Worm (Caenorhabditis elegans) whole organism, L3 larva: Measurements from ENCODE around the gene F41E7.2.

Experiments
- aly-2 ChIP-seq: fragments of 150-350 bp; optimal IDR thresholded peaks from 2 replicates; lab custom pipeline; 2014; ENCODE audit warnings: missing biosample characterization, missing genetic modification characterization
- ama-1 ChIP-seq: fragments of 150-350 bp; optimal IDR thresholded peaks from 2 replicates; lab custom pipeline; 2018
- ceh-16 ChIP-seq: sonication (generic microtip); optimal IDR thresholded peaks from 2 replicates; lab custom pipeline; 2017; ENCODE audit warnings: missing biosample characterization, missing genetic modification characterization
- ceh-9 ChIP-seq: sonication (generic microtip); optimal IDR thresholded peaks from 2 replicates; lab custom pipeline; 2018; ENCODE audit warnings: missing biosample characterization, missing genetic modification characterization
- egl-5 ChIP-seq: fragments of 150-350 bp; optimal IDR thresholded peaks from 2 replicates; lab custom pipeline; 2017; ENCODE audit warnings: missing biosample characterization, missing genetic modification reagents, missing genetic modification characterization, inconsistent platforms
- elt-2 ChIP-seq: sonication (generic microtip); optimal IDR thresholded peaks from 2 replicates; lab custom pipeline; 2016; ENCODE audit warnings: missing genetic modification reagents, mild to moderate bottlenecking, missing genetic modification characterization, missing compliant biosample characterization
- elt-3 ChIP-seq, 3 experiments: fragments of 150-350 bp in 1 of 3; sonication (generic microtip) in 2 of 3; optimal IDR thresholded peaks; 2 replicates in 2 of 3; 4 replicates in 1 of 3; lab custom pipeline; 2014 to 2017; ENCODE audit warnings: missing biosample characterization in 3 of 3, missing genetic modification characterization in 3 of 3
- fkh-2 ChIP-seq: fragments of 150-350 bp; optimal IDR thresholded peaks from 2 replicates; lab custom pipeline; 2014; ENCODE audit warnings: missing biosample characterization, missing genetic modification reagents, missing genetic modification characterization
- fos-1 ChIP-seq: fragments of 150-350 bp; optimal IDR thresholded peaks from 2 replicates; lab custom pipeline; 2014; ENCODE audit warnings: missing biosample characterization, missing genetic modification characterization
- jun-1 ChIP-seq: fragments of 150-350 bp; optimal IDR thresholded peaks from 2 replicates; lab custom pipeline; 2014; ENCODE audit warnings: missing biosample characterization, missing genetic modification reagents, missing genetic modification characterization
- lin-15B ChIP-seq: fragments of 150-350 bp; optimal IDR thresholded peaks from 2 replicates; lab custom pipeline; 2014; ENCODE audit warnings: missing biosample characterization, missing genetic modification characterization
- lin-39 ChIP-seq: fragments of 150-350 bp; optimal IDR thresholded peaks from 2 replicates; lab custom pipeline; 2018; ENCODE audit warnings: missing biosample characterization, missing genetic modification reagents, missing genetic modification characterization
- lsy-12 ChIP-seq: sonication (generic microtip); optimal IDR thresholded peaks from 2 replicates; lab custom pipeline; 2016; ENCODE audit warnings: mild to moderate bottlenecking, missing genetic modification characterization, missing compliant biosample characterization
- mml-1 ChIP-seq: fragments of 150-350 bp; sonication (generic microtip); optimal IDR thresholded peaks from 3 replicates; lab custom pipeline; 2014; ENCODE audit warnings: missing biosample characterization, missing genetic modification characterization
- nhr-11 ChIP-seq: fragments of 150-350 bp; optimal IDR thresholded peaks from 2 replicates; lab custom pipeline; 2014; ENCODE audit warnings: missing biosample characterization, missing genetic modification characterization
- nhr-23 ChIP-seq: fragments of 150-350 bp; optimal IDR thresholded peaks from 2 replicates; lab custom pipeline; 2014; ENCODE audit warnings: missing biosample characterization, missing genetic modification reagents, missing genetic modification characterization
- nhr-237 ChIP-seq: fragments of 150-350 bp; optimal IDR thresholded peaks from 2 replicates; lab custom pipeline; 2014; ENCODE audit warnings: missing biosample characterization, missing genetic modification characterization
- nhr-25 ChIP-seq: sonication (generic microtip); optimal IDR thresholded peaks from 2 replicates; lab custom pipeline; 2017; ENCODE audit warnings: missing biosample characterization, missing genetic modification characterization
- pqm-1 ChIP-seq: fragments of 150-350 bp; optimal IDR thresholded peaks from 2 replicates; lab custom pipeline; 2017; ENCODE audit warnings: missing biosample characterization, missing genetic modification characterization, inconsistent platforms
- sea-2 ChIP-seq: fragments of 150-350 bp; sonication (generic microtip); optimal IDR thresholded peaks from 4 replicates; lab custom pipeline; 2014; ENCODE audit warnings: missing biosample characterization, missing genetic modification reagents, missing genetic modification characterization
- snpc-4 ChIP-seq: fragments of 150-350 bp; optimal IDR thresholded peaks from 2 replicates; lab custom pipeline; 2014; ENCODE audit warnings: missing biosample characterization, missing genetic modification characterization
- unc-39 ChIP-seq: sonication (generic microtip); optimal IDR thresholded peaks from 4 replicates; lab custom pipeline; 2017; ENCODE audit warnings: missing biosample characterization, missing genetic modification characterization
- unc-62 ChIP-seq: fragments of 150-350 bp; sonication (generic microtip); optimal IDR thresholded peaks from 4 replicates; lab custom pipeline; 2014; ENCODE audit warnings: missing biosample characterization, missing genetic modification reagents, missing genetic modification characterization
- ztf-11 ChIP-seq: fragments of 150-350 bp; optimal IDR thresholded peaks from 2 replicates; lab custom pipeline; 2014; ENCODE audit warnings: missing biosample characterization, missing genetic modification characterization
- ztf-4 ChIP-seq: fragments of 150-350 bp; optimal IDR thresholded peaks from 2 replicates; lab custom pipeline; 2014; ENCODE audit warnings: missing biosample characterization, missing genetic modification characterization

The F41E7.2 gene

DNA sequence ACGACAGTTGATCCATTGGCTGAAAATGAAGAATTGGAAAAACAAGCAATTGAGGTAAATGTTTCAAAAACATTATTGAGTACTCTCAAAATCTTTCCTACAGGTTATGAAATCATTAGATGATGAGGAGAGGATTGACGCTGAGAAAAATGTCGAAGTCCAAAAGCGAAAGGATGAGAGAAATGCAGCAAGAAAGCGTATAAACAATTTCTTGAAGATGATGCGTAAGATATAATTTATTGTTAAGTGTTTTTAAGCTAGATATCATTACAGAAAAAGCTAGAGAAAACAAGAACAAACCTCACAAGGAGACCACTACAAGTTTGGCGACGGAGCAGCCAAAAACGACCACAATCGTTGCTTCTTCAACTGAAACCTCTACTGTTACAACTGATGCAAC is 46.2 kb downstream of the F41E7.2 start:
- TF ChIP-seq ztf-11 (no peak), lin-15B (tag; lab: Kevin White, UChicago) (no peak), nhr-11 (tag; lab: Kevin White, UChicago) (no peak)

DNA sequence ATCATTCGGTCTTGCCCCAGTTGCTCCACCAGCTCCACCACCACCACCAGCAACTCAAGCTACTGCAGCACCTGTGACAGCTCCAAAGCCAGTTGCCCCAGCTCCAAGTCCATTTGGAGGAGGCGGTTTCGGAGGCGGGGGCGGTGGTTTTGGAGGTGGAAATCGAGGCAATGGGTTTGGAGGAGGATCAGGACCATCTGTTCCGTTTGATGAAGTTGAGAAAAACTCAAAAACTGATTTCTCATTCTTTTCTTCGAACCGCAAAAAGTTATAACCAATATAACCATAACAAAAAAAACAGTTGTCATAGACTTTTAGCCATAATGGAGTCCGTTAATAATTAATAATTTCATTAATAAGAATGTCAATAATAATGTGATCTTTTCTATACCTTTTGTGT is 47.9 kb downstream of the F41E7.2 start:
- no peak for TF ChIP-seq unc-39
- TF ChIP-seq nhr-11 (tag; lab: Kevin White, UChicago): no peak
- no peak for TF ChIP-seq sea-2 (GFP tag; lab: Kevin White, UChicago)
- TF ChIP-seq nhr-25: no peak
- no peak for TF ChIP-seq lin-39 (tag; lab: Kevin White, UChicago)
- TF ChIP-seq ceh-9: no peak
- no peak for TF ChIP-seq lsy-12
- no peak for TF ChIP-seq jun-1 (tag; lab: Kevin White, UChicago)
- no peak for TF ChIP-seq elt-3 (tag; optimal IDR thresholded peaks at IDR 0.05; lab: Kevin White, UChicago)
- no peak for TF ChIP-seq mml-1
- TF ChIP-seq ama-1: no peak
- TF ChIP-seq ztf-4 (tag; lab: Kevin White, UChicago): no peak
- TF ChIP-seq nhr-23: no peak
- TF ChIP-seq snpc-4: no peak
- TF ChIP-seq ceh-16 (tag; lab: Kevin White, UChicago): no peak
- no peak for TF ChIP-seq egl-5
- no peak for TF ChIP-seq ztf-11
- TF ChIP-seq unc-62 (GFP tag; lab: Kevin White, UChicago): no peak
- TF ChIP-seq nhr-237 (tag; lab: Kevin White, UChicago): no peak
- TF ChIP-seq aly-2 (tag; lab: Kevin White, UChicago): no peak

DNA sequence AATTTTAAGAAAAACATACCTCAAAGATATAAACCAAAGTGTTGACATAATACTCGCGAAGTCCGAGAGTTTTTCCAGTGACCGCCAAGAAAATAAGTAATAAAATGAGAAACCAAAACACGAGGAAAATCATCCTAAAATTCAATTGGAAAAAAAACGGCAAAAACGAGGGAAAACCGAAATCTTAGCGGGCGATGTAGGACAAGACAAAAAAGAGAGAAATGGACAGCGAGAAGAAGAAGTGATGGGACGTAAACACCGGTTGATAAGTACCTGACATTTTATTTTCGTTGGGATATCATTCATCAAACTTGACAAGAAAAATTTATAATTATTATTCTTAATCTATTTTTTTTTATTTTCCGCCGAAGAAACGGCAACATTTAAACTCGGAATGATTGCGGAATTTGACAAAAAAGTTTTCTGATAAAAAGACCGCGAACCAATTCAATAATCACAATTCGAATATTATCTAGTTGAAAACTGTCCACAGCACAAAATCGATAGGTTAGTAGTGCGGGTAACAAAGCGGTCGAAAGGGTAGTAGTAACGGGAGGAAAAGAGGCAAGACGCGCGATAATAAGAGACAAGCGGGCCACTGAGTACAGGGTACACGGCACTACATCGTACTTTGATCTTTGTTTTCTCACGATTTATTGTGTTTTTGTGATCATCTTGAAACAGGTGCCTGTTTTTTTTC is 54.0 kb downstream of the F41E7.2 start, which contains the start of gene acl-5:
acl-5 (minus strand) TSS at position 134 of the 700 bp plus-strand sequence.
- peak; percentile 19 for TF ChIP-seq pqm-1 (tag; lab: Kevin White, UChicago)
- TF ChIP-seq elt-2: peak; percentile 75
- TF ChIP-seq lin-15B (tag; lab: Kevin White, UChicago): no peak
- TF ChIP-seq jun-1 (tag; lab: Kevin White, UChicago): no peak
- TF ChIP-seq lin-39 (tag; lab: Kevin White, UChicago): no peak
- no peak for TF ChIP-seq fkh-2 (tag; lab: Kevin White, UChicago)
- no peak for TF ChIP-seq fos-1
